ENCODE assay signal across 5 fruit fly cellular contexts in the genomic region with DNA sequence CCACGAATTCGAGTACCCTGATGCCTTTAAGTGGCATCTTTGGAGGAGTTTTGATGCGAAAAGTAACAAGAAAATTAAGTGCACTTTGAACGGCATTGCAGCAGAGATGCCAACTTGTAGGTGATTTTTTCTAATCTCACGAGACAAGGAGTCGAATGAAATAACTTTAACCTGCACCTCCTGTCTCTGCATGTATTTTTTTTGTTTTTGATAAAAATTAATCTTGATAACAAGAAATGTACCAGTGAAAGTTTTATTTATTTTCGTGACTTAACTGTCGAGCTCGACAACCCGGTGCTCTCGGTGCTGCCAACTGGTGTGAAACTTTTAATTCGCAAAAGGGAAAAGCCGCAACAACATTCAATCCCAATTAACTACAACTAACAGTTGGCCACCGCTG.
TF ChIP-seq lines count a peak whose summit lies in the region.

Gene Amacr, minus strand, starts transcription at position 182 of the 400 bp plus-strand sequence.
Gene Ns4, plus strand, starts transcription at position 317 of the 400 bp plus-strand sequence.

- no peak for TF ChIP-seq CTCF in whole organism, embryonic (GFP tag; optimal IDR thresholded peaks at IDR 0.05; lab: Kevin White, UChicago)

TF ChIP-seq in whole organism, adult, 20 proteins besides CTCF, POLR2A, EP300 and RAD21 (continues in another document):
- TF ChIP-seq Clk (GFP tag; optimal IDR thresholded peaks at IDR 0.05; lab: Kevin White, UChicago) (no peak), CG33017 (tag; optimal IDR thresholded peaks at IDR 0.05; lab: Kevin White, UChicago) (peak; percentile 49), pad (GFP tag; optimal IDR thresholded peaks at IDR 0.05; lab: Kevin White, UChicago) (peak; percentile 26), CG7045 (GFP tag; optimal IDR thresholded peaks at IDR 0.05; lab: Kevin White, UChicago) (peak; percentile 48), CG5204 (GFP tag; optimal IDR thresholded peaks at IDR 0.05; lab: Kevin White, UChicago) (peak; percentile 64), bab1 (GFP tag; optimal IDR thresholded peaks at IDR 0.05; lab: Kevin White, UChicago) (peak; percentile 78), CG1620 (GFP tag; optimal IDR thresholded peaks at IDR 0.05; lab: Kevin White, UChicago) (peak; percentile 61), CG7101 (tag; optimal IDR thresholded peaks at IDR 0.05; lab: Kevin White, UChicago) (peak; percentile 66), cic (GFP tag; optimal IDR thresholded peaks at IDR 0.05; lab: Kevin White, UChicago) (peak; percentile 23), cnc (optimal IDR thresholded peaks at IDR 0.05; lab: Kevin White, UChicago) (no peak), kay (GFP tag; lab: Kevin White, UChicago; ENCODE audit: borderline replicate concordance) (no peak), Crg-1 (GFP tag; optimal IDR thresholded peaks at IDR 0.05; lab: Kevin White, UChicago) (peak; percentile 48), CG14711 (tag; optimal IDR thresholded peaks at IDR 0.05; lab: Kevin White, UChicago) (peak; percentile 95), toe (GFP tag; optimal IDR thresholded peaks at IDR 0.05; lab: Kevin White, UChicago) (peak; percentile 90), CG11617 (GFP tag; optimal IDR thresholded peaks at IDR 0.05; lab: Kevin White, UChicago) (peak; percentile 74), CG12768 (GFP tag; optimal IDR thresholded peaks at IDR 0.05; lab: Kevin White, UChicago) (peak; percentile 82), tj (GFP tag; optimal IDR thresholded peaks at IDR 0.05; lab: Kevin White, UChicago) (peak; percentile 47)

TF ChIP-seq in whole organism, embryonic, 481 proteins besides CTCF, POLR2A, EP300 and RAD21 (continues in another document):
- TF ChIP-seq Hmx (GFP tag; optimal IDR thresholded peaks at IDR 0.05; lab: Kevin White, UChicago) (no peak), ara (GFP tag; IDR thresholded peaks at IDR 0.05; lab: Robert Waterston, UW) (no peak), so (GFP tag; IDR thresholded peaks at IDR 0.05; lab: Robert Waterston, UW) (0 out of 3 replicates have a peak, but pooled peaks have one; percentile 34), CG12942 (GFP tag; optimal IDR thresholded peaks at IDR 0.05; lab: Kevin White, UChicago) (peak; percentile 20), CG3726 (GFP tag; IDR thresholded peaks at IDR 0.05; lab: Robert Waterston, UW) (no peak), CG17612 (GFP tag; IDR thresholded peaks at IDR 0.05; lab: Robert Waterston, UW) (no peak), NfI (GFP tag; optimal IDR thresholded peaks at IDR 0.05; lab: Kevin White, UChicago) (peak; percentile 69), dysf (GFP tag; IDR thresholded peaks at IDR 0.05; lab: Robert Waterston, UW) (peak; percentile 61; the same call in 2 of the 3 replicates), Mad (GFP tag; optimal IDR thresholded peaks at IDR 0.05; lab: Kevin White, UChicago) (peak; percentile 36), ci (GFP tag; IDR thresholded peaks at IDR 0.05; lab: Robert Waterston, UW) (0 out of 3 replicates have a peak, but pooled peaks have one; percentile 30), Jarid2 (GFP tag; optimal IDR thresholded peaks at IDR 0.05; lab: Kevin White, UChicago) (no peak), CG2889 (GFP tag; IDR thresholded peaks at IDR 0.05; lab: Robert Waterston, UW) (no peak), dati (GFP tag; IDR thresholded peaks at IDR 0.05; lab: Robert Waterston, UW) (no peak), cg (GFP tag; optimal IDR thresholded peaks at IDR 0.05; lab: Kevin White, UChicago) (no peak), CG4707 (GFP tag; optimal IDR thresholded peaks at IDR 0.05; lab: Kevin White, UChicago) (no peak), CG9817 (tag; optimal IDR thresholded peaks at IDR 0.05; lab: Kevin White, UChicago) (peak; percentile 53), tio (GFP tag; optimal IDR thresholded peaks at IDR 0.05; lab: Kevin White, UChicago) (peak; percentile 16)

TF ChIP-seq in whole organism, prepupa, 60 proteins besides CTCF, POLR2A, EP300 and RAD21 (continues in another document):
- TF ChIP-seq fkh (GFP tag; optimal IDR thresholded peaks at IDR 0.05; lab: Kevin White, UChicago) (no peak), CG8319 (GFP tag; optimal IDR thresholded peaks at IDR 0.05; lab: Kevin White, UChicago) (peak; percentile 26), CG11762 (GFP tag; optimal IDR thresholded peaks at IDR 0.05; lab: Kevin White, UChicago; ENCODE audit: insufficient read depth) (peak; percentile 51), CG3032 (tag; optimal IDR thresholded peaks at IDR 0.05; lab: Kevin White, UChicago) (peak; percentile 54), dac (GFP tag; optimal IDR thresholded peaks at IDR 0.05; lab: Kevin White, UChicago) (peak; percentile 67), Eip78C (GFP tag; lab: Kevin White, UChicago) (no peak), acj6 (GFP tag; optimal IDR thresholded peaks at IDR 0.05; lab: Kevin White, UChicago) (peak; percentile 61), CG8119 (GFP tag; IDR thresholded peaks at IDR 0.05; lab: Robert Waterston, UW) (peak; percentile 70), net (GFP tag; optimal IDR thresholded peaks at IDR 0.05; lab: Kevin White, UChicago) (peak; percentile 80), Eip93F (GFP tag; optimal IDR thresholded peaks at IDR 0.05; lab: Kevin White, UChicago) (no peak), CG32006 (GFP tag; optimal IDR thresholded peaks at IDR 0.05; lab: Kevin White, UChicago) (peak; percentile 76), OdsH (GFP tag; optimal IDR thresholded peaks at IDR 0.05; lab: Kevin White, UChicago) (no peak), topi (GFP tag; optimal IDR thresholded peaks at IDR 0.05; lab: Kevin White, UChicago) (peak; percentile 75), Met (GFP tag; optimal IDR thresholded peaks at IDR 0.05; lab: Kevin White, UChicago) (no peak), CG1621 (tag; optimal IDR thresholded peaks at IDR 0.05; lab: Kevin White, UChicago) (peak; percentile 44), eg (GFP tag; IDR thresholded peaks at IDR 0.05; lab: Robert Waterston, UW) (peak; percentile 78), CG6276 (GFP tag; optimal IDR thresholded peaks at IDR 0.05; lab: Kevin White, UChicago) (peak; percentile 70), achi (GFP tag; optimal IDR thresholded peaks at IDR 0.05; lab: Kevin White, UChicago) (peak; percentile 67), Eip75B (GFP tag; optimal IDR thresholded peaks at IDR 0.05; lab: Kevin White, UChicago) (no peak)

TF ChIP-seq in whole organism, pupa, 21 proteins besides CTCF, POLR2A, EP300 and RAD21:
- TF ChIP-seq CG17806 (tag; optimal IDR thresholded peaks at IDR 0.05; lab: Kevin White, UChicago), result peak; percentile 45
- peak; percentile 37 for TF ChIP-seq CG34367 (tag; optimal IDR thresholded peaks at IDR 0.05; lab: Kevin White, UChicago)
- peak; percentile 71 for TF ChIP-seq CG32121 (GFP tag; IDR thresholded peaks at IDR 0.05; lab: Robert Waterston, UW)
- TF ChIP-seq CG15710 (tag; optimal IDR thresholded peaks at IDR 0.05; lab: Kevin White, UChicago), result peak; percentile 61
- TF ChIP-seq fd96Ca (GFP tag; IDR thresholded peaks at IDR 0.05; lab: Robert Waterston, UW), result peak; percentile 80
- TF ChIP-seq Snoo (tag; optimal IDR thresholded peaks at IDR 0.05; lab: Kevin White, UChicago), result peak; percentile 71
- TF ChIP-seq CG14655 (GFP tag; optimal IDR thresholded peaks at IDR 0.05; lab: Kevin White, UChicago), result no peak
- no peak for TF ChIP-seq Pif1B (GFP tag; optimal IDR thresholded peaks at IDR 0.05; lab: Kevin White, UChicago)
- TF ChIP-seq CG13204 (GFP tag; optimal IDR thresholded peaks at IDR 0.05; lab: Kevin White, UChicago), result no peak
- peak; percentile 76 for TF ChIP-seq CG4496 (GFP tag; IDR thresholded peaks at IDR 0.05; lab: Robert Waterston, UW)
- TF ChIP-seq gl (tag; optimal IDR thresholded peaks at IDR 0.05; lab: Kevin White, UChicago), result peak; percentile 52
- TF ChIP-seq CG12605 (GFP tag; IDR thresholded peaks at IDR 0.05; lab: Robert Waterston, UW), result peak; percentile 52; the same call in 1 of the 2 replicates
- TF ChIP-seq CG8159 (tag; optimal IDR thresholded peaks at IDR 0.05; lab: Kevin White, UChicago), result peak; percentile 55
- TF ChIP-seq CG8301 (tag; optimal IDR thresholded peaks at IDR 0.05; lab: Kevin White, UChicago), result peak; percentile 60
- peak; percentile 44 for TF ChIP-seq CG9948 (tag; optimal IDR thresholded peaks at IDR 0.05; lab: Kevin White, UChicago)
- TF ChIP-seq Ets98B (GFP tag; IDR thresholded peaks at IDR 0.05; lab: Robert Waterston, UW), result peak; percentile 65
- TF ChIP-seq rn (GFP tag; IDR thresholded peaks at IDR 0.05; lab: Robert Waterston, UW), result no peak; the same call in 1 of the 2 replicates

TF ChIP-seq in whole organism, wandering third instar larva, 38 proteins besides CTCF, POLR2A, EP300 and RAD21 (continues in another document):
- no peak for TF ChIP-seq dl (GFP tag; optimal IDR thresholded peaks at IDR 0.05; lab: Kevin White, UChicago; ENCODE audit: insufficient read depth in 1 of 2, partially characterized antibody in 2 of 2)
- no peak for TF ChIP-seq CG32264 (GFP tag; optimal IDR thresholded peaks at IDR 0.05; lab: Kevin White, UChicago)
- TF ChIP-seq fru (GFP tag; optimal IDR thresholded peaks at IDR 0.05; lab: Kevin White, UChicago), result peak; percentile 73
- TF ChIP-seq OdsH (GFP tag; optimal IDR thresholded peaks at IDR 0.05; lab: Kevin White, UChicago), result peak; percentile 60
- no peak for TF ChIP-seq usp (GFP tag; optimal IDR thresholded peaks at IDR 0.05; lab: Kevin White, UChicago)
- TF ChIP-seq Hr83 (GFP tag; optimal IDR thresholded peaks at IDR 0.05; lab: Kevin White, UChicago; ENCODE audit: poor library complexity, severe bottlenecking), result no peak
- no peak for TF ChIP-seq woc (GFP tag; optimal IDR thresholded peaks at IDR 0.05; lab: Kevin White, UChicago)
- peak; percentile 21 for TF ChIP-seq Jra (GFP tag; optimal IDR thresholded peaks at IDR 0.05; lab: Kevin White, UChicago)
- TF ChIP-seq CrebA (GFP tag; optimal IDR thresholded peaks at IDR 0.05; lab: Kevin White, UChicago; ENCODE audit: borderline replicate concordance), result no peak
- TF ChIP-seq Sp1 (GFP tag; optimal IDR thresholded peaks at IDR 0.05; lab: Kevin White, UChicago), result peak; percentile 55
- peak; percentile 74 for TF ChIP-seq ey (GFP tag; optimal IDR thresholded peaks at IDR 0.05; lab: Kevin White, UChicago)
- TF ChIP-seq pan (optimal IDR thresholded peaks at IDR 0.05; lab: Kevin White, UChicago), result no peak
- no peak for TF ChIP-seq Vsx2 (GFP tag; optimal IDR thresholded peaks at IDR 0.05; lab: Kevin White, UChicago; ENCODE audit: partially characterized antibody)
- TF ChIP-seq dsf (GFP tag; optimal IDR thresholded peaks at IDR 0.05; lab: Kevin White, UChicago; ENCODE audit: borderline replicate concordance), result no peak
- peak; percentile 75 for TF ChIP-seq rgr (GFP tag; optimal IDR thresholded peaks at IDR 0.05; lab: Kevin White, UChicago)
- TF ChIP-seq Hr78 (GFP tag; optimal IDR thresholded peaks at IDR 0.05; lab: Kevin White, UChicago), result no peak
- no peak for TF ChIP-seq sv (GFP tag; optimal IDR thresholded peaks at IDR 0.05; lab: Kevin White, UChicago)
- TF ChIP-seq tai (GFP tag; optimal IDR thresholded peaks at IDR 0.05; lab: Kevin White, UChicago), result no peak
- TF ChIP-seq br (GFP tag; optimal IDR thresholded peaks at IDR 0.05; lab: Kevin White, UChicago), result peak; percentile 73
- peak; percentile 90 for TF ChIP-seq Hnf4 (GFP tag; optimal IDR thresholded peaks at IDR 0.05; lab: Kevin White, UChicago)
- peak; percentile 66 for TF ChIP-seq HLH106 (tag; optimal IDR thresholded peaks at IDR 0.05; lab: Kevin White, UChicago)
- peak; percentile 41 for TF ChIP-seq psq (GFP tag; optimal IDR thresholded peaks at IDR 0.05; lab: Kevin White, UChicago)
- TF ChIP-seq Myc (optimal IDR thresholded peaks at IDR 0.05; lab: Kevin White, UChicago), result no peak
